Worm (Caenorhabditis elegans) whole organism, L4 larva: ENCODE measurements around the gene T23E7.2.

Experiments
- D1046.2 ChIP-seq: fragments of 200-800 bp; sonication (Bioruptor generic); IDR thresholded peaks from 2 replicates; pipeline ENCODE4 v1.3.6; 2022; ENCODE audit warnings: missing genetic modification characterization, missing compliant biosample characterization
- F44E2.7 ChIP-seq: fragments of 200-800 bp; sonication (Bioruptor generic); IDR thresholded peaks from 2 replicates; pipeline ENCODE4 v2.1.2; 2022; ENCODE audit warnings: missing genetic modification characterization, missing compliant biosample characterization
- F49E8.2 ChIP-seq: sonication (generic microtip); optimal IDR thresholded peaks from 2 replicates; lab custom pipeline; 2016; ENCODE audit warnings: missing compliant biosample characterization, mild to moderate bottlenecking, missing genetic modification characterization, borderline replicate concordance
- R02D3.7 ChIP-seq: fragments of 150-350 bp; sonication (generic microtip); optimal IDR thresholded peaks from 3 replicates; lab custom pipeline; 2014; ENCODE audit warnings: missing biosample characterization, missing genetic modification characterization
- Y105C5A.15 ChIP-seq: fragments of 200-800 bp; sonication (Bioruptor generic); IDR thresholded peaks from 2 replicates; pipeline ENCODE4 v1.3.6; 2022; ENCODE audit warnings: missing genetic modification characterization, missing compliant biosample characterization
- Y75B8A.6 ChIP-seq: fragments of 200-800 bp; sonication (Bioruptor generic); IDR thresholded peaks from 2 replicates; pipeline ENCODE4 v1.3.6; 2022; ENCODE audit warnings: missing genetic modification reagents, missing genetic modification characterization, missing compliant biosample characterization
- ZK337.2 ChIP-seq: fragments of 200-800 bp; sonication (Bioruptor generic); IDR thresholded peaks from 2 replicates; pipeline ENCODE4 v1.3.6; 2022; ENCODE audit warnings: missing genetic modification reagents, missing genetic modification characterization, missing compliant biosample characterization
- aha-1 ChIP-seq: fragments of 150-350 bp; peaks from one replicate; lab custom pipeline; 2014; ENCODE audit warnings: missing biosample characterization, missing genetic modification characterization
- aly-2 ChIP-seq: sonication (generic microtip); optimal IDR thresholded peaks from 2 replicates; lab custom pipeline; 2018; ENCODE audit warnings: missing biosample characterization, missing genetic modification characterization
- ceh-20 ChIP-seq: fragments of 200-800 bp; sonication (Bioruptor generic); IDR thresholded peaks from 2 replicates; pipeline ENCODE4 v1.3.6; 2022; ENCODE audit warnings: missing genetic modification reagents, missing genetic modification characterization, missing compliant biosample characterization
- ceh-28 ChIP-seq: fragments of 150-350 bp; optimal IDR thresholded peaks from 2 replicates; lab custom pipeline; 2014; ENCODE audit warnings: missing biosample characterization, missing genetic modification reagents, missing genetic modification characterization
- ceh-44 ChIP-seq: fragments of 200-800 bp; sonication (Bioruptor generic); IDR thresholded peaks from 2 replicates; pipeline ENCODE4 v1.3.6; 2022; ENCODE audit warnings: missing genetic modification reagents, missing genetic modification characterization, missing compliant biosample characterization
- ceh-62 ChIP-seq: sonication (generic microtip); optimal IDR thresholded peaks from 2 replicates; lab custom pipeline; 2017; ENCODE audit warnings: missing biosample characterization, missing genetic modification characterization
- ces-1 ChIP-seq: fragments of 150-350 bp; sonication (generic microtip); optimal IDR thresholded peaks from 4 replicates; lab custom pipeline; 2014; ENCODE audit warnings: missing biosample characterization, missing genetic modification reagents, missing genetic modification characterization
- ctbp-1 ChIP-seq: fragments of 200-800 bp; sonication (Bioruptor generic); IDR thresholded peaks from 2 replicates; pipeline ENCODE4 v1.3.6; 2022; ENCODE audit warnings: missing genetic modification reagents, missing genetic modification characterization, missing compliant biosample characterization
- daf-16 ChIP-seq, 3 experiments: sonication (generic microtip); optimal IDR thresholded peaks; 2 replicates each; lab custom pipeline; 2016 to 2017; ENCODE audit warnings: missing genetic modification characterization in 3 of 3, missing genetic modification reagents in 3 of 3, mild to moderate bottlenecking in 2 of 3, missing compliant biosample characterization in 2 of 3, missing biosample characterization in 1 of 3, moderate library complexity in 1 of 3
- dmd-6 ChIP-seq: fragments of 200-800 bp; sonication (Bioruptor generic); IDR thresholded peaks from 2 replicates; pipeline ENCODE4 v1.3.6; 2022; ENCODE audit warnings: missing genetic modification reagents, missing genetic modification characterization, missing compliant biosample characterization
- dmd-9 ChIP-seq: fragments of 200-800 bp; sonication (Bioruptor generic); IDR thresholded peaks from 2 replicates; pipeline ENCODE4 v1.3.6; 2022; ENCODE audit warnings: missing genetic modification reagents, missing genetic modification characterization, missing compliant biosample characterization
- fkh-10 ChIP-seq: fragments of 150-350 bp; optimal IDR thresholded peaks from 2 replicates; lab custom pipeline; 2014; ENCODE audit warnings: missing biosample characterization, missing genetic modification reagents, missing genetic modification characterization
- gei-8 ChIP-seq: fragments of 200-800 bp; sonication (Bioruptor generic); optimal IDR thresholded peaks from 2 replicates; lab custom pipeline; 2018; ENCODE audit warnings: mild to moderate bottlenecking, missing genetic modification characterization, missing compliant biosample characterization
- hif-1 ChIP-seq, 2 experiments: sonication (generic microtip); optimal IDR thresholded peaks; 2 replicates each; lab custom pipeline; 2016 to 2017; ENCODE audit warnings: missing compliant biosample characterization in 2 of 2, missing genetic modification characterization in 2 of 2, missing genetic modification reagents in 2 of 2, missing genotype in 2 of 2, mild to moderate bottlenecking in 1 of 2
- hlh-11 ChIP-seq: fragments of 200-800 bp; sonication (Bioruptor generic); optimal IDR thresholded peaks from 2 replicates; lab custom pipeline; 2018; ENCODE audit warnings: mild to moderate bottlenecking, missing genetic modification characterization, missing compliant biosample characterization
- hlh-30 ChIP-seq: sonication (generic microtip); optimal IDR thresholded peaks from 2 replicates; lab custom pipeline; 2017; ENCODE audit warnings: antibody characterized with exemption, mild to moderate bottlenecking, missing genetic modification characterization, missing compliant biosample characterization; ENCODE audit not compliant: insufficient read depth
- hmg-1.1 ChIP-seq: fragments of 200-800 bp; sonication (Bioruptor generic); IDR thresholded peaks from 2 replicates; pipeline ENCODE4 v1.3.6; 2022; ENCODE audit warnings: missing genetic modification reagents, missing genetic modification characterization, missing compliant biosample characterization
- lin-13 ChIP-seq: fragments of 150-350 bp; optimal IDR thresholded peaks from 2 replicates; lab custom pipeline; 2014; ENCODE audit warnings: missing biosample characterization, missing genetic modification reagents, missing genetic modification characterization
- lin-38 ChIP-seq: fragments of 200-800 bp; sonication (Bioruptor generic); IDR thresholded peaks from 2 replicates; pipeline ENCODE4 v1.3.6; 2022; ENCODE audit warnings: missing genetic modification reagents, missing genetic modification characterization, missing compliant biosample characterization
- lir-3 ChIP-seq: sonication (generic microtip); optimal IDR thresholded peaks from 2 replicates; lab custom pipeline; 2016; ENCODE audit warnings: mild to moderate bottlenecking, missing genetic modification characterization, missing compliant biosample characterization
- lsy-2 ChIP-seq, 2 experiments: fragments of 150-350 bp in 1 of 2; sonication (generic microtip) in 1 of 2; optimal IDR thresholded peaks; 2 replicates each; lab custom pipeline; 2014 to 2017; ENCODE audit warnings: missing biosample characterization in 2 of 2, missing genetic modification characterization in 2 of 2
- madf-5 ChIP-seq, 2 experiments: fragments of 200-800 bp; sonication (Bioruptor generic); IDR thresholded peaks; 2 replicates each; pipeline ENCODE4 v1.3.6; 2022; ENCODE audit warnings: missing compliant biosample characterization in 2 of 2, missing genetic modification characterization in 2 of 2
- madf-9 ChIP-seq: fragments of 200-800 bp; sonication (Bioruptor generic); conservative IDR thresholded peaks from 2 replicates; pipeline ENCODE4 v1.3.6; 2022; ENCODE audit warnings: missing genetic modification reagents, missing genetic modification characterization, missing compliant biosample characterization
- mdl-1 ChIP-seq, 2 experiments: fragments of 150-350 bp in 1 of 2; sonication (generic microtip) in 1 of 2; optimal IDR thresholded peaks; 2 replicates each; lab custom pipeline; 2014 to 2017; ENCODE audit warnings: missing biosample characterization in 2 of 2, missing genetic modification characterization in 2 of 2
- mdt-29 ChIP-seq: fragments of 200-800 bp; sonication (Bioruptor generic); IDR thresholded peaks from 2 replicates; pipeline ENCODE4 v1.3.6; 2022; ENCODE audit warnings: missing genetic modification reagents, missing genetic modification characterization, missing compliant biosample characterization
- mep-1 ChIP-seq: fragments of 150-350 bp; sonication (generic microtip); optimal IDR thresholded peaks from 3 replicates; lab custom pipeline; 2014; ENCODE audit warnings: missing biosample characterization, missing genetic modification characterization
- nhr-11 ChIP-seq: fragments of 150-350 bp; optimal IDR thresholded peaks from 2 replicates; lab custom pipeline; 2014; ENCODE audit warnings: missing biosample characterization, missing genetic modification characterization
- nhr-237 ChIP-seq: sonication (generic microtip); optimal IDR thresholded peaks from 2 replicates; lab custom pipeline; 2017; ENCODE audit warnings: missing biosample characterization, missing genetic modification characterization
- nhr-25 ChIP-seq: sonication (generic microtip); optimal IDR thresholded peaks from 2 replicates; lab custom pipeline; 2017; ENCODE audit warnings: missing genetic modification characterization, mild to moderate bottlenecking, missing compliant biosample characterization, antibody characterized with exemption, moderate library complexity, borderline replicate concordance; ENCODE audit not compliant: insufficient read depth
- nhr-28 ChIP-seq: fragments of 150-350 bp; optimal IDR thresholded peaks from 2 replicates; lab custom pipeline; 2014; ENCODE audit warnings: missing biosample characterization, missing genetic modification characterization
- nhr-76 ChIP-seq: fragments of 150-350 bp; optimal IDR thresholded peaks from 2 replicates; lab custom pipeline; 2014; ENCODE audit warnings: missing biosample characterization, missing genetic modification characterization
- nhr-77 ChIP-seq: fragments of 150-350 bp; optimal IDR thresholded peaks from 2 replicates; lab custom pipeline; 2014; ENCODE audit warnings: missing biosample characterization, missing genetic modification characterization
- rbr-2 ChIP-seq: sonication (generic microtip); optimal IDR thresholded peaks from 2 replicates; lab custom pipeline; 2016; ENCODE audit warnings: missing genotype, missing genetic modification characterization, missing compliant biosample characterization
- set-16 ChIP-seq: fragments of 200-800 bp; sonication (Bioruptor generic); IDR thresholded peaks from 2 replicates; pipeline ENCODE4 v1.3.6; 2022; ENCODE audit warnings: missing genetic modification reagents, missing genetic modification characterization, missing compliant biosample characterization
- snpc-4 ChIP-seq: fragments of 150-350 bp; optimal IDR thresholded peaks from 2 replicates; lab custom pipeline; 2014; ENCODE audit warnings: missing biosample characterization, missing genetic modification characterization
- spr-1 ChIP-seq: sonication (generic microtip); optimal IDR thresholded peaks from 2 replicates; lab custom pipeline; 2016; ENCODE audit warnings: mild to moderate bottlenecking, missing genetic modification characterization, missing compliant biosample characterization
- unc-62 ChIP-seq, 3 experiments: fragments of 150-350 bp in 1 of 3; sonication (generic microtip); optimal IDR thresholded peaks in 2 of 3; peaks in 1 of 3; 1 replicate in 1 of 3; 2 replicates in 2 of 3; lab custom pipeline; 2014 to 2017; ENCODE audit warnings: missing biosample characterization in 3 of 3, missing genetic modification characterization in 3 of 3, missing genetic modification reagents in 3 of 3, missing genotype in 1 of 3

T23E7.2 gene

ce11 chrX:17627923-17628322 is 42.9 kb upstream of the T23E7.2 start:
- TF ChIP-seq ceh-62 (no peak), unc-62 (GFP tag; optimal IDR thresholded peaks at IDR 0.05 in 1 of 2; lab: Kevin White, UChicago) (peak in 1 of 2 experiments; percentile 95), unc-62 (tag; optimal IDR thresholded peaks at IDR 0.05; lab: Kevin White, UChicago) (no peak)

DNA sequence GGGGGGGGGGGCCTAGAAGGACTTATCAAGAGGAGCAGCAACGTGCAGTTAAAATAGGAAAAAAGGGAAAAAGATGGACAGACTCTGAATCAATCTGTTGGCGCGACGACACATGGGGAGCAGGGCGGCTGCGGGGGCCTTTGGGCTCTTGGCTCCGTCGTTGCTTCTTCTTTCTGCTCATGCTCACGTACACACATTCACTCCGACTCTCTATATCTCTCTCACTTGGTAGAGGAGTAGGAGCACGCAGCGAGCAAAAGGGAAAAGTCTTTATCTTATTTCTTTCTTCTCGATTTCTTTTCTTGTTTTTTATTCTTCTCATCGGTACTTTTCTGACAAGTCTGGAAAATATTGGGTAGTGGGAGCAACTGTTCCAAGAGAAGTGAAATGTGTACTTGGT is 42.5 kb upstream of the T23E7.2 start:
- TF ChIP-seq fkh-10 (GFP tag; lab: Kevin White, UChicago) (peak; percentile 8), spr-1 (tag; lab: Kevin White, UChicago) (no peak), ces-1 (peak; percentile 3), lsy-2 (tag; optimal IDR thresholded peaks at IDR 0.05; lab: Kevin White, UChicago) (peak in 1 of 2 experiments; percentile 56), mdt-29 (GFP tag; lab: Robert Waterston, UW) (no peak), nhr-11 (peak; percentile 13), Y75B8A.6 (GFP tag; lab: Robert Waterston, UW) (no peak), daf-16 (GFP tag; optimal IDR thresholded peaks at IDR 0.05; lab: Kevin White, UChicago) (peak in 1 of 2 experiments; percentile 39), daf-16 (tag; optimal IDR thresholded peaks at IDR 0.05; lab: Kevin White, UChicago) (no peak), D1046.2 (GFP tag; lab: Robert Waterston, UW) (no peak), unc-62 (GFP tag; optimal IDR thresholded peaks at IDR 0.05 in 1 of 2; lab: Kevin White, UChicago) (no peak), unc-62 (tag; optimal IDR thresholded peaks at IDR 0.05; lab: Kevin White, UChicago) (no peak), ctbp-1 (GFP tag; lab: Robert Waterston, UW) (peak; percentile 66), ceh-44 (GFP tag; lab: Robert Waterston, UW) (no peak), lir-3 (tag; lab: Kevin White, UChicago) (no peak), ceh-28 (no peak), hmg-1.1 (GFP tag; lab: Robert Waterston, UW) (peak; percentile 72), lin-13 (no peak), F49E8.2 (tag; lab: Kevin White, UChicago) (no peak), ceh-20 (GFP tag; lab: Robert Waterston, UW) (0 out of 2 replicates have a peak, but pooled peaks have one; percentile 51), nhr-77 (tag; lab: Kevin White, UChicago) (no peak), rbr-2 (tag; lab: Kevin White, UChicago) (peak; percentile 25), aha-1 (tag; lab: Kevin White, UChicago) (peak; percentile 100), set-16 (peak; percentile 63; the same call in 1 of the 2 replicates), F44E2.7 (GFP tag; lab: Robert Waterston, UW) (no peak), hlh-11 (tag; lab: Kevin White, UChicago) (peak; percentile 18), dmd-6 (GFP tag; lab: Robert Waterston, UW) (peak; percentile 17; the same call in 1 of the 2 replicates), nhr-28 (no peak), mdl-1 (tag; optimal IDR thresholded peaks at IDR 0.05; lab: Kevin White, UChicago) (peak in 1 of 2 experiments; percentile 42), nhr-237 (no peak), gei-8 (GFP tag; lab: Kevin White, UChicago) (no peak), ZK337.2 (GFP tag; lab: Robert Waterston, UW) (no peak), mep-1 (tag; lab: Kevin White, UChicago) (peak; percentile 34), hif-1 (tag; optimal IDR thresholded peaks at IDR 0.05; lab: Kevin White, UChicago) (peak; percentile 26 to 98), lin-38 (GFP tag; lab: Robert Waterston, UW) (no peak)

ce11 chrX:17630888-17631287 is 39.9 kb upstream of the T23E7.2 start:
- TF ChIP-seq dmd-6 (GFP tag; lab: Robert Waterston, UW) (peak; percentile 90), aly-2 (tag; lab: Kevin White, UChicago) (no peak), R02D3.7 (tag; lab: Kevin White, UChicago) (no peak), daf-16 (GFP tag; optimal IDR thresholded peaks at IDR 0.05; lab: Kevin White, UChicago) (peak in 1 of 2 experiments; percentile 50), daf-16 (tag; optimal IDR thresholded peaks at IDR 0.05; lab: Kevin White, UChicago) (peak; percentile 98), dmd-9 (GFP tag; lab: Robert Waterston, UW) (0 out of 2 replicates have a peak, but pooled peaks have one; percentile 10), Y105C5A.15 (0 out of 2 replicates have a peak, but pooled peaks have one; percentile 31), madf-5 (GFP tag; IDR thresholded peaks at IDR 0.05; lab: Robert Waterston, UW) (0 out of 4 replicates have a peak, but pooled peaks of 1 of the 2 experiments have one; percentile 24), snpc-4 (no peak), lir-3 (tag; lab: Kevin White, UChicago) (no peak), ceh-20 (GFP tag; lab: Robert Waterston, UW) (peak; percentile 51; the same call in 1 of the 2 replicates), nhr-25 (tag; lab: Kevin White, UChicago) (no peak), madf-9 (peak; percentile 24; the same call in 1 of the 2 replicates), spr-1 (tag; lab: Kevin White, UChicago) (peak; percentile 19), lsy-2 (tag; optimal IDR thresholded peaks at IDR 0.05; lab: Kevin White, UChicago) (peak in 1 of 2 experiments; percentile 36), nhr-28 (peak; percentile 71), mdl-1 (tag; optimal IDR thresholded peaks at IDR 0.05; lab: Kevin White, UChicago) (peak in 1 of 2 experiments; percentile 87), hlh-11 (tag; lab: Kevin White, UChicago) (peak; percentile 96), hlh-30 (peak; percentile 90), nhr-76 (no peak), Y75B8A.6 (GFP tag; lab: Robert Waterston, UW) (peak; percentile 43; the same call in 1 of the 2 replicates), gei-8 (GFP tag; lab: Kevin White, UChicago) (peak; percentile 50)
